Worm (Caenorhabditis elegans): ENCODE data around the gene nhr-8.

ce11 chrIV:7726325-7726724 is 15.5 kb downstream of the nhr-8 start, which contains the start of gene C50F7.5:
- TF ChIP-seq ztf-25 (GFP tag; IDR thresholded peaks at IDR 0.05): no peak
- no peak for TF ChIP-seq unc-62 (GFP tag; optimal IDR thresholded peaks at IDR 0.05)
- no peak for TF ChIP-seq F55B11.4 (tag; optimal IDR thresholded peaks at IDR 0.05; ENCODE audit: borderline replicate concordance, insufficient read depth)
- TF ChIP-seq B0019.2 (GFP tag; conservative IDR thresholded peaks at IDR 0.05): no peak
- no peak for TF ChIP-seq pha-4 (tag; optimal IDR thresholded peaks at IDR 0.05)
- TF ChIP-seq F22D6.2 (tag; optimal IDR thresholded peaks at IDR 0.05): no peak
- no peak for TF ChIP-seq pbrm-1 (GFP tag; IDR thresholded peaks at IDR 0.05)
- no peak for TF ChIP-seq hmg-20 (GFP tag; IDR thresholded peaks at IDR 0.05)
- TF ChIP-seq lsy-27 (tag; optimal IDR thresholded peaks at IDR 0.05; ENCODE audit: borderline replicate concordance, insufficient read depth): no peak
- TF ChIP-seq tlf-1 (GFP tag; optimal IDR thresholded peaks at IDR 0.05): no peak
- no peak for TF ChIP-seq mel-28 (tag; optimal IDR thresholded peaks at IDR 0.05; ENCODE audit: borderline replicate concordance)
- no peak for TF ChIP-seq madf-10 (tag; optimal IDR thresholded peaks at IDR 0.05)
- TF ChIP-seq hrde-1 (tag; optimal IDR thresholded peaks at IDR 0.05; ENCODE audit: borderline replicate concordance): no peak
- no peak for TF ChIP-seq lir-1 (GFP tag; conservative IDR thresholded peaks at IDR 0.05)

Measured in whole organism, young adult.